Fruit fly (Drosophila melanogaster): Measurements from ENCODE around the gene CG9837.

DNA sequence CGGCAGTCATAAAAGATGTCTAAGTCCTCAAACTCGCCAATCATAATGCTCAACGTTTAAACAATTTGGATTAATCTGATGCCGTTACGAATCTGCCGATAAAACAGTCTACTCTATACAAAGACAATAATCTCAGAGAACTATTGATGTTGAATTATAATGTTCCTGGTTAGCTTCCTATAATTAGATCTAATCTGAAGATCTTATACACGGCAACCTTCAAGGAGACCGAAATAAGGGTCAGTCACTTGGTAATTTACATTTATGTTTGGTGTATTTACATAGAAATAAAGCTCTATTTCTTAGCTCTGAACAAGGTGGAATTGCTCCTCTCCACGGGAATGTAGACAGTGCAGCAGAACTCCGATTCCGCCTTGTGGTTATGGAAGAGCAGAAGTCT is 32.7 kb downstream of the CG9837 start, which contains the start of gene CG33189:
- TF ChIP-seq CG6808 (GFP tag; optimal IDR thresholded peaks at IDR 0.05) (no peak), svp (GFP tag) (no peak), esn (GFP tag; optimal IDR thresholded peaks at IDR 0.05) (no peak), CG1621 (tag; optimal IDR thresholded peaks at IDR 0.05) (no peak), dac (GFP tag; optimal IDR thresholded peaks at IDR 0.05) (no peak), CG4318 (GFP tag; optimal IDR thresholded peaks at IDR 0.05) (no peak), Hr38 (GFP tag; optimal IDR thresholded peaks at IDR 0.05) (no peak), CG11294 (GFP tag; IDR thresholded peaks at IDR 0.05) (no peak), CG8319 (GFP tag; optimal IDR thresholded peaks at IDR 0.05) (no peak), Blimp-1 (GFP tag; optimal IDR thresholded peaks at IDR 0.05) (no peak)

All from whole organism, prepupa.